Fruit fly (Drosophila melanogaster) whole organism, embryonic: ENCODE measurements around the gene CG4210.

ENCODE experiments used
- Abd-B ChIP-seq: fragments of 200-800 bp; sonication (Bioruptor generic); optimal IDR thresholded peaks from 2 replicates; lab custom pipeline; 2018; ENCODE audit warnings: missing biosample characterization, mild to moderate bottlenecking, missing genetic modification characterization, moderate library complexity
- Ada2b ChIP-seq: fragments of 200-800 bp; sonication (Bioruptor generic); IDR thresholded peaks from 2 replicates; pipeline ENCODE4 v1.3.6; 2022; ENCODE audit warnings: missing biosample characterization, missing genetic modification characterization
- Antp ChIP-seq: fragments of 200-800 bp; sonication (Bioruptor generic); optimal IDR thresholded peaks from 3 replicates; lab custom pipeline; 2016; ENCODE audit warnings: missing biosample characterization, missing genetic modification characterization
- Atf3 ChIP-seq: fragments of 200-800 bp; sonication (Bioruptor generic); optimal IDR thresholded peaks from 3 replicates; lab custom pipeline; 2016; ENCODE audit warnings: missing biosample characterization, missing genetic modification characterization
- Bteb2 ChIP-seq: fragments of 200-800 bp; sonication (Bioruptor generic); optimal IDR thresholded peaks from 2 replicates; lab custom pipeline; 2016; ENCODE audit warnings: missing biosample characterization, missing genetic modification characterization
- CG10366 ChIP-seq: fragments of 200-800 bp; sonication (Bioruptor generic); IDR thresholded peaks from 2 replicates; pipeline ENCODE4 v1.3.6; 2022; ENCODE audit warnings: missing biosample characterization, missing genetic modification characterization
- CG13123 ChIP-seq: fragments of 200-800 bp; sonication (Bioruptor generic); optimal IDR thresholded peaks from 2 replicates; lab custom pipeline; 2016; ENCODE audit warnings: missing biosample characterization, missing genetic modification characterization
- CG14014 ChIP-seq: fragments of 200-800 bp; sonication (Bioruptor generic); IDR thresholded peaks from 2 replicates; pipeline ENCODE4 v1.3.6; 2022; ENCODE audit warnings: missing biosample characterization, missing genetic modification characterization
- CG14667 ChIP-seq: fragments of 200-800 bp; sonication (Bioruptor generic); IDR thresholded peaks from 2 replicates; pipeline ENCODE4 v1.3.6; 2022; ENCODE audit warnings: missing biosample characterization, missing genetic modification characterization
- CG1603 ChIP-seq: fragments of 200-800 bp; sonication (Bioruptor generic); optimal IDR thresholded peaks from 2 replicates; lab custom pipeline; 2019; ENCODE audit warnings: missing biosample characterization, mild to moderate bottlenecking, missing genetic modification characterization, moderate library complexity
- CG16815 ChIP-seq: fragments of 200-800 bp; sonication (Bioruptor generic); optimal IDR thresholded peaks from 3 replicates; lab custom pipeline; 2017; ENCODE audit warnings: missing biosample characterization, mild to moderate bottlenecking, missing genetic modification characterization
- CG16863 ChIP-seq: fragments of 200-800 bp; sonication (Bioruptor generic); optimal IDR thresholded peaks from 3 replicates; lab custom pipeline; 2016; ENCODE audit warnings: missing biosample characterization, missing genetic modification characterization
- CG17802 ChIP-seq: fragments of 200-800 bp; sonication (Bioruptor generic); optimal IDR thresholded peaks from 2 replicates; lab custom pipeline; 2018; ENCODE audit warnings: missing biosample characterization, mild to moderate bottlenecking, missing genetic modification characterization, moderate library complexity
- CG5245 ChIP-seq: fragments of 200-800 bp; sonication (Bioruptor generic); optimal IDR thresholded peaks from 3 replicates; lab custom pipeline; 2016; ENCODE audit warnings: missing biosample characterization, missing genetic modification characterization
- CG6854 ChIP-seq: fragments of 200-800 bp; sonication (Bioruptor generic); optimal IDR thresholded peaks from 3 replicates; lab custom pipeline; 2017; ENCODE audit warnings: missing biosample characterization, mild to moderate bottlenecking, missing genetic modification characterization
- CG7556 ChIP-seq: fragments of 200-800 bp; sonication (Bioruptor generic); optimal IDR thresholded peaks from 2 replicates; lab custom pipeline; 2017; ENCODE audit warnings: missing biosample characterization, mild to moderate bottlenecking, missing genetic modification characterization
- CG8359 ChIP-seq: fragments of 200-800 bp; sonication (Bioruptor generic); optimal IDR thresholded peaks from 2 replicates; lab custom pipeline; 2017; ENCODE audit warnings: missing biosample characterization, mild to moderate bottlenecking, missing genetic modification characterization, borderline replicate concordance
- CG8388 ChIP-seq: fragments of 200-800 bp; sonication (Bioruptor generic); optimal IDR thresholded peaks from 2 replicates; lab custom pipeline; 2019; ENCODE audit warnings: missing biosample characterization, mild to moderate bottlenecking, missing genetic modification characterization, moderate library complexity
- CG9817 ChIP-seq: fragments of 200-800 bp; sonication (Bioruptor generic); optimal IDR thresholded peaks from 2 replicates; lab custom pipeline; 2018; ENCODE audit warnings: missing biosample characterization, mild to moderate bottlenecking, missing genetic modification characterization, moderate library complexity
- Camta ChIP-seq: fragments of 200-800 bp; sonication (Bioruptor generic); optimal IDR thresholded peaks from 2 replicates; lab custom pipeline; 2016; ENCODE audit warnings: missing biosample characterization, missing genetic modification characterization
- Dek ChIP-seq: fragments of 200-800 bp; sonication (Bioruptor generic); optimal IDR thresholded peaks from 3 replicates; lab custom pipeline; 2019; ENCODE audit warnings: missing biosample characterization, mild to moderate bottlenecking, missing genetic modification characterization, moderate library complexity
- E2f2 ChIP-seq: fragments of 200-800 bp; sonication (Bioruptor generic); IDR thresholded peaks from 2 replicates; pipeline ENCODE4 v1.3.6; 2022; ENCODE audit warnings: missing biosample characterization, missing genetic modification characterization
- Ets65A ChIP-seq: fragments of 200-800 bp; sonication (Bioruptor generic); peaks from one replicate; lab custom pipeline; 2016; ENCODE audit warnings: missing biosample characterization, missing genetic modification characterization
- HLH4C ChIP-seq: fragments of 200-800 bp; sonication (Bioruptor generic); IDR thresholded peaks from 3 replicates; pipeline ENCODE4 v1.3.6; 2022; ENCODE audit warnings: missing biosample characterization, missing genetic modification characterization; ENCODE audit not compliant: partially characterized antibody
- HLHmδ ChIP-seq: fragments of 200-800 bp; sonication (Bioruptor generic); optimal IDR thresholded peaks from 2 replicates; lab custom pipeline; 2018; ENCODE audit warnings: missing biosample characterization, mild to moderate bottlenecking, missing genetic modification characterization, moderate library complexity
- Kr ChIP-seq: fragments of 200-800 bp; sonication (Bioruptor generic); optimal IDR thresholded peaks from 2 replicates; lab custom pipeline; 2017; ENCODE audit warnings: missing biosample characterization, mild to moderate bottlenecking, missing genetic modification characterization
- Lpt ChIP-seq: fragments of >200 bp; optimal IDR thresholded peaks from 2 replicates; lab custom pipeline; 2018; ENCODE audit warnings: missing biosample characterization, missing genetic modification characterization
- Mrtf ChIP-seq: fragments of 200-800 bp; sonication (Bioruptor generic); IDR thresholded peaks from 3 replicates; pipeline ENCODE4 v1.3.6; 2022; ENCODE audit warnings: missing biosample characterization, missing genetic modification characterization
- Nf-YA ChIP-seq: fragments of 200-800 bp; sonication (Bioruptor generic); IDR thresholded peaks from 2 replicates; pipeline ENCODE4 v1.3.6; 2022; ENCODE audit warnings: missing biosample characterization, missing genetic modification characterization
- Opbp ChIP-seq: fragments of 200-800 bp; sonication (Bioruptor generic); IDR thresholded peaks from 3 replicates; pipeline ENCODE4 v1.3.6; 2022; ENCODE audit warnings: missing biosample characterization, missing genetic modification characterization; ENCODE audit not compliant: partially characterized antibody
- Usf ChIP-seq: fragments of 200-800 bp; sonication (Bioruptor generic); optimal IDR thresholded peaks from 2 replicates; lab custom pipeline; 2017; ENCODE audit warnings: missing genotype, missing biosample characterization, missing genetic modification characterization
- YL-1 ChIP-seq: fragments of 200-800 bp; sonication (Bioruptor generic); optimal IDR thresholded peaks from 3 replicates; lab custom pipeline; 2017; ENCODE audit warnings: missing biosample characterization, mild to moderate bottlenecking, missing genetic modification characterization
- bigmax ChIP-seq: fragments of 200-800 bp; sonication (Bioruptor generic); optimal IDR thresholded peaks from 2 replicates; lab custom pipeline; 2018; ENCODE audit warnings: missing biosample characterization, mild to moderate bottlenecking, missing genetic modification characterization
- br ChIP-seq: fragments of >200 bp; optimal IDR thresholded peaks from 2 replicates; lab custom pipeline; 2017
- cad ChIP-seq: fragments of >200 bp; optimal IDR thresholded peaks from 2 replicates; lab custom pipeline; 2017; ENCODE audit warnings: missing biosample characterization, missing genetic modification characterization
- crol ChIP-seq: fragments of 200-800 bp; sonication (Bioruptor generic); IDR thresholded peaks from 2 replicates; pipeline ENCODE4 v1.3.6; 2022; ENCODE audit warnings: missing biosample characterization, missing genetic modification characterization
- lmd ChIP-seq: fragments of 200-800 bp; sonication (Bioruptor generic); IDR thresholded peaks from 2 replicates; pipeline ENCODE4 v1.3.6; 2022; ENCODE audit warnings: missing biosample characterization, missing genetic modification characterization
- lov ChIP-seq, 2 experiments: fragments of 200-800 bp in 1 of 2; fragments of >200 bp in 1 of 2; sonication (Bioruptor generic) in 1 of 2; IDR thresholded peaks in 1 of 2; optimal IDR thresholded peaks in 1 of 2; 2 replicates in 1 of 2; 3 replicates in 1 of 2; pipeline versions ENCODE4 v1.3.6 to Lab custom; 2017 to 2022; ENCODE audit warnings: missing biosample characterization in 1 of 2, missing genetic modification characterization in 1 of 2
- nerfin-2 ChIP-seq: fragments of 200-800 bp; sonication (Bioruptor generic); IDR thresholded peaks from 2 replicates; pipeline ENCODE4 v1.3.6; 2022; ENCODE audit warnings: missing biosample characterization, missing genetic modification characterization; ENCODE audit not compliant: partially characterized antibody
- odd ChIP-seq: fragments of 200-800 bp; sonication (Bioruptor generic); optimal IDR thresholded peaks from 2 replicates; lab custom pipeline; 2017; ENCODE audit warnings: missing biosample characterization, mild to moderate bottlenecking, missing genetic modification characterization
- org-1 ChIP-seq: fragments of 200-800 bp; sonication (Bioruptor generic); optimal IDR thresholded peaks from 2 replicates; lab custom pipeline; 2017; ENCODE audit warnings: missing biosample characterization, missing genetic modification characterization
- prd ChIP-seq, 3 experiments: fragments of >200 bp in 2 of 3; fragments of 200-800 bp in 1 of 3; sonication (Bioruptor generic) in 1 of 3; optimal IDR thresholded peaks in 2 of 3; IDR thresholded peaks in 1 of 3; 2 replicates in 2 of 3; 3 replicates in 1 of 3; pipeline versions ENCODE4 v1.3.6 to Lab custom; 2017 to 2022; ENCODE audit warnings: missing biosample characterization in 1 of 3, missing genetic modification characterization in 1 of 3
- slou ChIP-seq: fragments of 200-800 bp; sonication (Bioruptor generic); optimal IDR thresholded peaks from 3 replicates; lab custom pipeline; 2016; ENCODE audit warnings: missing biosample characterization, missing genetic modification characterization
- vnd ChIP-seq: fragments of 200-800 bp; sonication (Bioruptor generic); IDR thresholded peaks from 3 replicates; pipeline ENCODE4 v1.3.6; 2022; ENCODE audit warnings: missing biosample characterization, missing genetic modification characterization; ENCODE audit not compliant: partially characterized antibody
- vvl ChIP-seq: fragments of 200-800 bp; sonication (Bioruptor generic); IDR thresholded peaks from 2 replicates; pipeline ENCODE4 v1.3.6; 2022; ENCODE audit warnings: missing biosample characterization, missing genetic modification characterization
- yki ChIP-seq: fragments of >200 bp; optimal IDR thresholded peaks from 3 replicates; lab custom pipeline; 2018
- zen2 ChIP-seq: fragments of 200-800 bp; sonication (Bioruptor generic); IDR thresholded peaks from 3 replicates; pipeline ENCODE4 v1.3.6; 2022; ENCODE audit warnings: missing biosample characterization, missing genetic modification characterization; ENCODE audit not compliant: partially characterized antibody
- zfh2 ChIP-seq: fragments of 200-800 bp; sonication (Bioruptor generic); optimal IDR thresholded peaks from 2 replicates; lab custom pipeline; 2016; ENCODE audit warnings: missing biosample characterization, missing genetic modification characterization

Gene CG4210

DNA sequence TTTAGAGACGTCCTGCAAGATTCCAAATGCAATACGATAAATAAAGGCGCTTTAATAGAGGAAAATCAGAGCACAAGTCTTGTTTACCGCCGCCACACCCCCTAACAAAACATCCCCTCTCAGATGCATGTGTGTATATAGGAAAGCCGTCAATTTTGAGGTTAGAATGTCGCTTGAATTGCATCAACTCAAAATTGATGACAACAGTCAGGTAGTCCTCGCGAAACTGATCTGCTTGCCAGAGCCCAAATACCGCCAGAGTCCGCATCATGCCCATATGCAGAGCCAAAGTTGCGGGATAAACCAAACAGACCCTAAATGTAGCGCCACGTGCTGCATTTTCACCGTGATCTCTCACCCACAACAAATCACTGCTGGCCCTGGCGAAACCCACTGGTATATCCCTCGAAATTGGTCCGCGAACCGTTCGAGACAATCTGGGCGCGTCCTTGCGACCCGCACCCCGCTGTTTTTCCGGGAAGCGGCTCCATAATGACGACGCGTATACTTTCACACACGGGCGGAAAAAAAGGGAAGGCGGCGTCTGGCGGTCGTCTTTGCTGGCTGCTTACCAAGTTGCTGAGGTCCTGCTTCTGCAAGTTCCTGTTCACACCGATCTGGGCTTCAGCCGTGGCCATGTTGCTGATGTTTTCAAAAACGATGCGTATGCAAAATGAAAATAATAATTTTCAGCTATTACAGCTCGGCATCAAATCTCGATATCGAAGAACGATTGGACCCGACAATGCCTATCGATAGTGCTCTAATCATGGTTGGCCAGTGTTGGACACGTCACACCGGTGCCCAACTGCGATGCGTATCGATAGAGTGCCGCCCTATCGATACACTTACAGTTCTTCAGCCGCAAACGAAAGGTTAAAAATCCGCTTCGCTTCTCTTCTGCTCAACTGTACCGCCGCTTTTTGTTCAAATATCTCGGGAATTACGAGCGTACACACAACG is 49.2 kb downstream of the CG4210 start, which contains the start of the genes eIF2gamma and Set (continued):
- TF ChIP-seq Lpt (GFP tag; lab: Kevin White, UChicago) (no peak), lmd (GFP tag; lab: Robert Waterston, UW) (peak; percentile 16; the same call in 1 of the 2 replicates), vvl (GFP tag; lab: Robert Waterston, UW) (peak; percentile 52), zen2 (peak; percentile 98), CG16815 (GFP tag; lab: Kevin White, UChicago) (no peak), zfh2 (GFP tag; lab: Kevin White, UChicago) (peak; percentile 59), HLH4C (peak; percentile 98), Camta (GFP tag; lab: Kevin White, UChicago) (no peak), Opbp (GFP tag; lab: Robert Waterston, UW) (peak; percentile 98), Abd-B (GFP tag; lab: Kevin White, UChicago) (no peak), Nf-YA (GFP tag; lab: Robert Waterston, UW) (no peak), Usf (GFP tag; lab: Kevin White, UChicago) (no peak), org-1 (GFP tag; lab: Kevin White, UChicago) (no peak), Antp (GFP tag; lab: Kevin White, UChicago) (peak; percentile 47), br (lab: Kevin White, UChicago) (no peak), Bteb2 (no peak), CG8359 (GFP tag; lab: Kevin White, UChicago) (no peak), CG9817 (tag; lab: Kevin White, UChicago) (peak; percentile 22), lov (optimal IDR thresholded peaks at IDR 0.05; lab: Kevin White, UChicago) (no peak), lov (GFP tag; IDR thresholded peaks at IDR 0.05; lab: Robert Waterston, UW) (no peak), cad (GFP tag; lab: Kevin White, UChicago) (no peak), YL-1 (peak; percentile 51), E2f2 (GFP tag; lab: Robert Waterston, UW) (peak; percentile 76), CG1603 (tag; lab: Kevin White, UChicago) (no peak), CG6854 (GFP tag; lab: Kevin White, UChicago) (no peak), Ets65A (GFP tag; lab: Kevin White, UChicago) (peak; percentile 98), CG17802 (tag; lab: Kevin White, UChicago) (peak; percentile 24), Atf3 (GFP tag; lab: Kevin White, UChicago) (peak; percentile 28), vnd (peak; percentile 96), Kr (GFP tag; lab: Kevin White, UChicago) (no peak), CG16863 (GFP tag; lab: Kevin White, UChicago) (no peak), Dek (tag; lab: Kevin White, UChicago) (no peak), Ada2b (GFP tag; lab: Robert Waterston, UW) (no peak), CG10366 (0 out of 2 replicates have a peak, but pooled peaks have one; percentile 28), CG7556 (GFP tag; lab: Kevin White, UChicago) (no peak), bigmax (peak; percentile 95), CG14014 (GFP tag; lab: Robert Waterston, UW) (no peak; the same call in 1 of the 2 replicates), CG13123 (GFP tag; lab: Kevin White, UChicago) (no peak), nerfin-2 (peak; percentile 98), odd (GFP tag; lab: Kevin White, UChicago) (no peak), prd (optimal IDR thresholded peaks at IDR 0.05; lab: Kevin White, UChicago) (no peak), prd (GFP tag; IDR thresholded peaks at IDR 0.05; lab: Robert Waterston, UW) (peak; percentile 54; the same call in 2 of the 3 replicates), HLHmδ (GFP tag; lab: Kevin White, UChicago) (peak; percentile 51), crol (GFP tag; lab: Robert Waterston, UW) (peak; percentile 61), CG14667 (no peak), CG5245 (GFP tag; lab: Kevin White, UChicago) (no peak), yki (lab: Kevin White, UChicago) (no peak), Mrtf (GFP tag; lab: Robert Waterston, UW) (0 out of 3 replicates have a peak, but pooled peaks have one; percentile 33), CG8388 (no peak), slou (no peak)
